Worm (Caenorhabditis elegans) whole organism, L4 larva: Measurements from ENCODE around the gene cdc-37.

Experiments used
- F44E2.7 ChIP-seq: fragments of 200-800 bp; sonication (Bioruptor generic); IDR thresholded peaks from 2 replicates; pipeline ENCODE4 v2.1.2; 2022; ENCODE audit warnings: missing genetic modification characterization, missing compliant biosample characterization
- F49E8.2 ChIP-seq: sonication (generic microtip); optimal IDR thresholded peaks from 2 replicates; lab custom pipeline; 2016; ENCODE audit warnings: missing compliant biosample characterization, mild to moderate bottlenecking, missing genetic modification characterization, borderline replicate concordance
- ZK546.5 ChIP-seq, 2 experiments: sonication (generic microtip); optimal IDR thresholded peaks; 2 replicates each; lab custom pipeline; 2017; ENCODE audit warnings: missing biosample characterization in 2 of 2, missing genetic modification characterization in 2 of 2
- aha-1 ChIP-seq: fragments of 150-350 bp; peaks from one replicate; lab custom pipeline; 2014; ENCODE audit warnings: missing biosample characterization, missing genetic modification characterization
- attf-4 ChIP-seq: sonication (generic microtip); optimal IDR thresholded peaks from 3 replicates; lab custom pipeline; 2017; ENCODE audit warnings: missing biosample characterization, missing genetic modification characterization
- ceh-32 ChIP-seq: sonication (generic microtip); optimal IDR thresholded peaks from 2 replicates; lab custom pipeline; 2016; ENCODE audit warnings: mild to moderate bottlenecking, missing genetic modification characterization, missing compliant biosample characterization; ENCODE audit not compliant: poor library complexity
- cey-2 ChIP-seq: sonication (generic microtip); optimal IDR thresholded peaks from 3 replicates; lab custom pipeline; 2017; ENCODE audit warnings: missing genetic modification characterization, mild to moderate bottlenecking, missing compliant biosample characterization, antibody characterized with exemption, borderline replicate concordance; ENCODE audit not compliant: insufficient read depth
- daf-16 ChIP-seq, 3 experiments: sonication (generic microtip); optimal IDR thresholded peaks; 2 replicates each; lab custom pipeline; 2016 to 2017; ENCODE audit warnings: missing genetic modification characterization in 3 of 3, missing genetic modification reagents in 3 of 3, mild to moderate bottlenecking in 2 of 3, missing compliant biosample characterization in 2 of 3, missing biosample characterization in 1 of 3, moderate library complexity in 1 of 3
- dmd-9 ChIP-seq: fragments of 200-800 bp; sonication (Bioruptor generic); IDR thresholded peaks from 2 replicates; pipeline ENCODE4 v1.3.6; 2022; ENCODE audit warnings: missing genetic modification reagents, missing genetic modification characterization, missing compliant biosample characterization
- dpl-1 ChIP-seq: fragments of 150-350 bp; optimal IDR thresholded peaks from 2 replicates; lab custom pipeline; 2014; ENCODE audit warnings: missing biosample characterization, missing genetic modification reagents, missing genetic modification characterization
- dve-1 ChIP-seq: sonication (generic microtip); optimal IDR thresholded peaks from 2 replicates; lab custom pipeline; 2017; ENCODE audit warnings: antibody characterized with exemption, mild to moderate bottlenecking, missing genetic modification characterization, missing compliant biosample characterization; ENCODE audit not compliant: insufficient read depth
- hlh-11 ChIP-seq: fragments of 200-800 bp; sonication (Bioruptor generic); optimal IDR thresholded peaks from 2 replicates; lab custom pipeline; 2018; ENCODE audit warnings: mild to moderate bottlenecking, missing genetic modification characterization, missing compliant biosample characterization
- hlh-30 ChIP-seq: sonication (generic microtip); optimal IDR thresholded peaks from 2 replicates; lab custom pipeline; 2017; ENCODE audit warnings: antibody characterized with exemption, mild to moderate bottlenecking, missing genetic modification characterization, missing compliant biosample characterization; ENCODE audit not compliant: insufficient read depth
- hmg-1.1 ChIP-seq: fragments of 200-800 bp; sonication (Bioruptor generic); IDR thresholded peaks from 2 replicates; pipeline ENCODE4 v1.3.6; 2022; ENCODE audit warnings: missing genetic modification reagents, missing genetic modification characterization, missing compliant biosample characterization
- lin-13 ChIP-seq: fragments of 150-350 bp; optimal IDR thresholded peaks from 2 replicates; lab custom pipeline; 2014; ENCODE audit warnings: missing biosample characterization, missing genetic modification reagents, missing genetic modification characterization
- lin-39 ChIP-seq: fragments of 150-350 bp; optimal IDR thresholded peaks from 2 replicates; lab custom pipeline; 2014; ENCODE audit warnings: missing biosample characterization, missing genetic modification reagents, missing genetic modification characterization
- lsy-2 ChIP-seq, 2 experiments: fragments of 150-350 bp in 1 of 2; sonication (generic microtip) in 1 of 2; optimal IDR thresholded peaks; 2 replicates each; lab custom pipeline; 2014 to 2017; ENCODE audit warnings: missing biosample characterization in 2 of 2, missing genetic modification characterization in 2 of 2
- madf-5 ChIP-seq, 2 experiments: fragments of 200-800 bp; sonication (Bioruptor generic); IDR thresholded peaks; 2 replicates each; pipeline ENCODE4 v1.3.6; 2022; ENCODE audit warnings: missing compliant biosample characterization in 2 of 2, missing genetic modification characterization in 2 of 2
- madf-9 ChIP-seq: fragments of 200-800 bp; sonication (Bioruptor generic); conservative IDR thresholded peaks from 2 replicates; pipeline ENCODE4 v1.3.6; 2022; ENCODE audit warnings: missing genetic modification reagents, missing genetic modification characterization, missing compliant biosample characterization
- mdl-1 ChIP-seq, 2 experiments: fragments of 150-350 bp in 1 of 2; sonication (generic microtip) in 1 of 2; optimal IDR thresholded peaks; 2 replicates each; lab custom pipeline; 2014 to 2017; ENCODE audit warnings: missing biosample characterization in 2 of 2, missing genetic modification characterization in 2 of 2
- mep-1 ChIP-seq: fragments of 150-350 bp; sonication (generic microtip); optimal IDR thresholded peaks from 3 replicates; lab custom pipeline; 2014; ENCODE audit warnings: missing biosample characterization, missing genetic modification characterization
- mes-2 ChIP-seq: sonication (generic microtip); optimal IDR thresholded peaks from 2 replicates; lab custom pipeline; 2016; ENCODE audit warnings: missing genotype, mild to moderate bottlenecking, missing genetic modification characterization, missing compliant biosample characterization; ENCODE audit not compliant: poor library complexity, severe bottlenecking
- mxl-3 ChIP-seq: fragments of 200-800 bp; sonication (Bioruptor generic); optimal IDR thresholded peaks from 2 replicates; lab custom pipeline; 2018; ENCODE audit warnings: mild to moderate bottlenecking, missing genetic modification characterization, missing compliant biosample characterization
- nhr-102 ChIP-seq: sonication (generic microtip); optimal IDR thresholded peaks from 2 replicates; lab custom pipeline; 2016; ENCODE audit warnings: mild to moderate bottlenecking, missing genetic modification characterization, moderate library complexity, missing compliant biosample characterization
- nhr-11 ChIP-seq: fragments of 150-350 bp; optimal IDR thresholded peaks from 2 replicates; lab custom pipeline; 2014; ENCODE audit warnings: missing biosample characterization, missing genetic modification characterization
- nhr-237 ChIP-seq: sonication (generic microtip); optimal IDR thresholded peaks from 2 replicates; lab custom pipeline; 2017; ENCODE audit warnings: missing biosample characterization, missing genetic modification characterization
- nhr-28 ChIP-seq: fragments of 150-350 bp; optimal IDR thresholded peaks from 2 replicates; lab custom pipeline; 2014; ENCODE audit warnings: missing biosample characterization, missing genetic modification characterization
- nhr-48 ChIP-seq: sonication (generic microtip); optimal IDR thresholded peaks from 2 replicates; lab custom pipeline; 2016; ENCODE audit warnings: mild to moderate bottlenecking, missing genetic modification characterization, missing compliant biosample characterization
- nhr-77 ChIP-seq: fragments of 150-350 bp; optimal IDR thresholded peaks from 2 replicates; lab custom pipeline; 2014; ENCODE audit warnings: missing biosample characterization, missing genetic modification characterization
- pha-4 ChIP-seq, 2 experiments: fragments of 150-350 bp in 1 of 2; fragments of 200-800 bp in 1 of 2; sonication (Bioruptor generic) in 1 of 2; IDR thresholded peaks in 1 of 2; optimal IDR thresholded peaks in 1 of 2; 2 replicates each; pipeline versions ENCODE4 v1.3.6 to Lab custom; 2014 to 2022; ENCODE audit warnings: missing genetic modification characterization in 2 of 2, missing genetic modification reagents in 2 of 2, missing biosample characterization in 1 of 2, missing compliant biosample characterization in 1 of 2
- saeg-2 ChIP-seq: fragments of 200-800 bp; sonication (Bioruptor generic); IDR thresholded peaks from 2 replicates; pipeline ENCODE4 v1.3.6; 2022; ENCODE audit warnings: missing genetic modification reagents, missing genetic modification characterization, missing compliant biosample characterization
- unc-62 ChIP-seq, 3 experiments: fragments of 150-350 bp in 1 of 3; sonication (generic microtip); optimal IDR thresholded peaks in 2 of 3; peaks in 1 of 3; 1 replicate in 1 of 3; 2 replicates in 2 of 3; lab custom pipeline; 2014 to 2017; ENCODE audit warnings: missing biosample characterization in 3 of 3, missing genetic modification characterization in 3 of 3, missing genetic modification reagents in 3 of 3, missing genotype in 1 of 3
- zfp-3 ChIP-seq: fragments of 200-800 bp; sonication (Bioruptor generic); conservative IDR thresholded peaks from 2 replicates; pipeline ENCODE4 v1.3.6; 2022; ENCODE audit warnings: missing genetic modification reagents, missing genetic modification characterization, missing compliant biosample characterization
- ztf-11 ChIP-seq: fragments of 150-350 bp; optimal IDR thresholded peaks from 2 replicates; lab custom pipeline; 2014; ENCODE audit warnings: missing biosample characterization, missing genetic modification characterization

cdc-37 gene

ce11 chrII:605267-605666 is 24.9 kb upstream of the cdc-37 start, which contains the start of gene W04H10.2 (continued):
- TF ChIP-seq dmd-9 (no peak), ZK546.5 (tag; optimal IDR thresholded peaks at IDR 0.05; lab: Kevin White, UChicago) (no peak)

ce11 chrII:602969-603368 is 22.6 kb upstream of the cdc-37 start:
- TF ChIP-seq hlh-11: peak; percentile 88
- TF ChIP-seq attf-4: no peak
- TF ChIP-seq mxl-3: no peak
- TF ChIP-seq mdl-1 (tag; optimal IDR thresholded peaks at IDR 0.05; lab: Kevin White, UChicago): peak in 1 of 2 experiments; percentile 80
- TF ChIP-seq lin-13 (GFP tag; lab: Kevin White, UChicago): peak; percentile 55
- peak; percentile 19 for TF ChIP-seq dpl-1
- TF ChIP-seq hlh-30: peak; percentile 94
- no peak for TF ChIP-seq lin-39 (tag; lab: Kevin White, UChicago)
- peak; percentile 72 for TF ChIP-seq mep-1 (tag; lab: Kevin White, UChicago)
- TF ChIP-seq nhr-28 (tag; lab: Kevin White, UChicago): peak; percentile 61
- TF ChIP-seq dve-1: peak; percentile 45
- no peak for TF ChIP-seq madf-5 (GFP tag; IDR thresholded peaks at IDR 0.05; lab: Robert Waterston, UW)
- peak; percentile 89 for TF ChIP-seq aha-1
- no peak for TF ChIP-seq zfp-3
- TF ChIP-seq F44E2.7 (GFP tag; lab: Robert Waterston, UW): no peak
- TF ChIP-seq unc-62 (GFP tag; optimal IDR thresholded peaks at IDR 0.05 in 1 of 2; lab: Kevin White, UChicago): peak in 1 of 2 experiments; percentile 96
- TF ChIP-seq unc-62 (tag; optimal IDR thresholded peaks at IDR 0.05; lab: Kevin White, UChicago): no peak
- TF ChIP-seq lsy-2 (tag; optimal IDR thresholded peaks at IDR 0.05; lab: Kevin White, UChicago): peak in 1 of 2 experiments; percentile 68

ce11 chrII:602020-602419 is 21.6 kb upstream of the cdc-37 start, which contains the start of gene nhl-3:
TSS of gene nhl-3 (minus strand) at chrII:602120.
- TF ChIP-seq ztf-11 (no peak), pha-4 (GFP tag; IDR thresholded peaks at IDR 0.05; lab: Robert Waterston, UW) (no peak), pha-4 (tag; optimal IDR thresholded peaks at IDR 0.05; lab: Kevin White, UChicago) (no peak)

- TF ChIP-seq dve-1 (peak; percentile 67), daf-16 (GFP tag; optimal IDR thresholded peaks at IDR 0.05; lab: Kevin White, UChicago) (no peak), daf-16 (tag; optimal IDR thresholded peaks at IDR 0.05; lab: Kevin White, UChicago) (no peak), hmg-1.1 (peak; percentile 17; the same call in 1 of the 2 replicates), lsy-2 (tag; optimal IDR thresholded peaks at IDR 0.05; lab: Kevin White, UChicago) (peak in 1 of 2 experiments; percentile 52), ztf-11 (no peak), madf-9 (no peak), mep-1 (tag; lab: Kevin White, UChicago) (peak; percentile 42), lin-13 (GFP tag; lab: Kevin White, UChicago) (no peak), cey-2 (no peak), attf-4 (no peak), hlh-30 (peak; percentile 88), saeg-2 (GFP tag; lab: Robert Waterston, UW) (no peak), mdl-1 (tag; optimal IDR thresholded peaks at IDR 0.05; lab: Kevin White, UChicago) (peak in 1 of 2 experiments; percentile 79), mes-2 (tag; lab: Kevin White, UChicago) (peak; percentile 51), nhr-11 (tag; lab: Kevin White, UChicago) (no peak), nhr-48 (no peak), nhr-237 (tag; lab: Kevin White, UChicago) (no peak), ceh-32 (no peak), F49E8.2 (tag; lab: Kevin White, UChicago) (no peak), hlh-11 (peak; percentile 21), nhr-102 (tag; lab: Kevin White, UChicago) (no peak), pha-4 (GFP tag; IDR thresholded peaks at IDR 0.05; lab: Robert Waterston, UW) (no peak), pha-4 (tag; optimal IDR thresholded peaks at IDR 0.05; lab: Kevin White, UChicago) (peak; percentile 70), nhr-77 (tag; lab: Kevin White, UChicago) (no peak)
Observed at ce11 chrII:601305-601704, 20.9 kb upstream of the cdc-37 start.
